Worm (Caenorhabditis elegans): ENCODE measurements around the gene R193.1.

R193.1 gene

ce11 chrX:1154648-1155047 lies at the start of gene R193.1:
Gene R193.1, plus strand, starts transcription at chrX:1154948.
- TF ChIP-seq tbx-8 (GFP tag; optimal IDR thresholded peaks at IDR 0.05): no peak
- no peak for TF ChIP-seq elt-1 (tag; optimal IDR thresholded peaks at IDR 0.05; ENCODE audit: borderline replicate concordance, insufficient read depth)
- no peak for TF ChIP-seq zip-8 (tag; optimal IDR thresholded peaks at IDR 0.05)
- no peak for TF ChIP-seq sem-2 (GFP tag; optimal IDR thresholded peaks at IDR 0.05)
- no peak for TF ChIP-seq ceh-43 (GFP tag; optimal IDR thresholded peaks at IDR 0.05)
- no peak for TF ChIP-seq M03D4.4 (tag; optimal IDR thresholded peaks at IDR 0.05)
- TF ChIP-seq nhr-2 (tag; optimal IDR thresholded peaks at IDR 0.05): no peak
- TF ChIP-seq bed-3 (GFP tag; optimal IDR thresholded peaks at IDR 0.05): no peak
- no peak for TF ChIP-seq nhr-28 (tag; optimal IDR thresholded peaks at IDR 0.05)
- TF ChIP-seq cnd-1 (tag; optimal IDR thresholded peaks at IDR 0.05): no peak
- TF ChIP-seq hlh-1 (tag; optimal IDR thresholded peaks at IDR 0.05): no peak
- TF ChIP-seq ztf-11 (tag; optimal IDR thresholded peaks at IDR 0.05): no peak
- no peak for TF ChIP-seq nhr-237 (tag; optimal IDR thresholded peaks at IDR 0.05)
- TF ChIP-seq pha-4 (tag; optimal IDR thresholded peaks at IDR 0.05): no peak

DNA sequence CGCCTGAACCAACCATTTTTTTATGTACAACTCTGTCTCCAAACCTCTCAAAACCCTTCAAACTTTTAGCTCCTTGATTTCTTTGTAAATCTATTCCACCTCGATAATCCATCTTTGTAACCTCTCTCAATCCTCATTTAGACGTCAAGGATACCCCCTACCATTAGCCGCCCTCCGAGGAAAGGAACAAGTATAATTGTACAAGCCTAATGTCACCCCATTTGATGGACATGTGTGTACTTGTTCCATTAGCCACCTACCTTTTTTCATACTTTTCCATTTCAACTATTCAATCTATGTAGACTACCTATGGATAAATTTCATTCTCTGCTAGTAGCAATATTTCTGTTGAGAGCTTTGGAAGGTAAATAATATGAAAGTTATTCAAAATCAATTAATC lies 47.0 kb upstream of the R193.1 start, which contains the start of gene C05D9.4:
C05D9.4 (plus strand) TSS at position 301 of the 400 bp plus-strand sequence.
- TF ChIP-seq ham-2 (GFP tag; optimal IDR thresholded peaks at IDR 0.05): no peak

- TF ChIP-seq hlh-1 (tag; optimal IDR thresholded peaks at IDR 0.05) (peak; percentile 92), mls-2 (tag; optimal IDR thresholded peaks at IDR 0.05) (no peak), M03D4.4 (tag; optimal IDR thresholded peaks at IDR 0.05) (no peak), lsy-2 (tag; optimal IDR thresholded peaks at IDR 0.05) (no peak), blmp-1 (tag; optimal IDR thresholded peaks at IDR 0.05) (no peak), ham-2 (GFP tag; optimal IDR thresholded peaks at IDR 0.05) (no peak), unc-120 (tag; optimal IDR thresholded peaks at IDR 0.05; ENCODE audit: poor library complexity, severe bottlenecking) (peak; percentile 47), zip-8 (tag; optimal IDR thresholded peaks at IDR 0.05) (no peak), sem-2 (GFP tag; optimal IDR thresholded peaks at IDR 0.05) (no peak), elt-3 (tag; optimal IDR thresholded peaks at IDR 0.05) (no peak), ceh-83 (GFP tag; optimal IDR thresholded peaks at IDR 0.05) (no peak), tbx-8 (GFP tag; optimal IDR thresholded peaks at IDR 0.05) (no peak), unc-62 (GFP tag; optimal IDR thresholded peaks at IDR 0.05) (peak; percentile 93), ztf-11 (tag; optimal IDR thresholded peaks at IDR 0.05) (no peak), cnd-1 (tag; optimal IDR thresholded peaks at IDR 0.05) (no peak), nhr-28 (tag; optimal IDR thresholded peaks at IDR 0.05) (no peak), elt-1 (tag; optimal IDR thresholded peaks at IDR 0.05; ENCODE audit: borderline replicate concordance, insufficient read depth) (no peak), lin-13 (tag; optimal IDR thresholded peaks at IDR 0.05) (no peak), bed-3 (GFP tag; optimal IDR thresholded peaks at IDR 0.05) (no peak)
These were observed 45.9 kb upstream of the R193.1 start for ce11 chrX:1108874-1109273.

- TF ChIP-seq unc-120 (tag; optimal IDR thresholded peaks at IDR 0.05; ENCODE audit: poor library complexity, severe bottlenecking) (peak; percentile 48), hlh-1 (tag; optimal IDR thresholded peaks at IDR 0.05) (peak; percentile 98), ceh-43 (GFP tag; optimal IDR thresholded peaks at IDR 0.05) (no peak)
These were observed 44.0 kb upstream of the R193.1 start for ce11 chrX:1110723-1111122.

- TF ChIP-seq ham-2 (GFP tag; optimal IDR thresholded peaks at IDR 0.05): no peak
- no peak for TF ChIP-seq nhr-28 (tag; optimal IDR thresholded peaks at IDR 0.05)
- TF ChIP-seq drap-1 (GFP tag; optimal IDR thresholded peaks at IDR 0.05): no peak
- no peak for TF ChIP-seq nhr-12 (tag; optimal IDR thresholded peaks at IDR 0.05)
- no peak for TF ChIP-seq nhr-237 (tag; optimal IDR thresholded peaks at IDR 0.05)
- no peak for TF ChIP-seq sem-2 (GFP tag; optimal IDR thresholded peaks at IDR 0.05)
- no peak for TF ChIP-seq bed-3 (GFP tag; optimal IDR thresholded peaks at IDR 0.05)
- TF ChIP-seq elt-1 (tag; optimal IDR thresholded peaks at IDR 0.05; ENCODE audit: borderline replicate concordance, insufficient read depth): no peak
- TF ChIP-seq mep-1 (tag; optimal IDR thresholded peaks at IDR 0.05): no peak
- TF ChIP-seq mls-2 (tag; optimal IDR thresholded peaks at IDR 0.05): no peak
- no peak for TF ChIP-seq pha-4 (tag; optimal IDR thresholded peaks at IDR 0.05)
These were observed 43.1 kb upstream of the R193.1 start, which contains the start of gene C05D9.3 for ce11 chrX:1111603-1112002. Gene C05D9.3, plus strand, starts transcription at chrX:1111903.

- TF ChIP-seq elt-1 (tag; optimal IDR thresholded peaks at IDR 0.05; ENCODE audit: borderline replicate concordance, insufficient read depth): no peak
- TF ChIP-seq hlh-1 (tag; optimal IDR thresholded peaks at IDR 0.05): peak; percentile 64
- no peak for TF ChIP-seq M03D4.4 (tag; optimal IDR thresholded peaks at IDR 0.05)
These were observed 39.5 kb upstream of the R193.1 start for ce11 chrX:1115207-1115606.

ce11 chrX:1117252-1117651 lies 37.5 kb upstream of the R193.1 start:
- TF ChIP-seq ceh-43 (GFP tag; optimal IDR thresholded peaks at IDR 0.05) (no peak), ceh-83 (GFP tag; optimal IDR thresholded peaks at IDR 0.05) (no peak), nhr-76 (tag; optimal IDR thresholded peaks at IDR 0.05) (no peak), pha-4 (tag; optimal IDR thresholded peaks at IDR 0.05) (no peak), unc-120 (tag; optimal IDR thresholded peaks at IDR 0.05; ENCODE audit: poor library complexity, severe bottlenecking) (no peak), ceh-39 (tag; optimal IDR thresholded peaks at IDR 0.05) (no peak), ham-2 (GFP tag; optimal IDR thresholded peaks at IDR 0.05) (no peak), unc-39 (tag; optimal IDR thresholded peaks at IDR 0.05) (no peak), zip-8 (tag; optimal IDR thresholded peaks at IDR 0.05) (no peak), snpc-4 (tag; optimal IDR thresholded peaks at IDR 0.05) (no peak)

Data from whole organism, mixed stage, embryonic.